Worm (Caenorhabditis elegans) whole organism, L3 larva: ENCODE results near the gene C50B6.7.

ENCODE experiments used
- R02D3.7 ChIP-seq: fragments of 150-350 bp; optimal IDR thresholded peaks from 2 replicates; lab custom pipeline; 2014; ENCODE audit warnings: missing biosample characterization, missing genetic modification characterization
- aly-2 ChIP-seq: fragments of 150-350 bp; optimal IDR thresholded peaks from 2 replicates; lab custom pipeline; 2014; ENCODE audit warnings: missing biosample characterization, missing genetic modification characterization
- lin-39 ChIP-seq: fragments of 150-350 bp; optimal IDR thresholded peaks from 2 replicates; lab custom pipeline; 2018; ENCODE audit warnings: missing biosample characterization, missing genetic modification reagents, missing genetic modification characterization
- nfya-1 ChIP-seq: sonication (generic microtip); optimal IDR thresholded peaks from 2 replicates; lab custom pipeline; 2017; ENCODE audit warnings: missing genetic modification characterization, mild to moderate bottlenecking, missing compliant biosample characterization, antibody characterized with exemption, moderate library complexity; ENCODE audit not compliant: insufficient read depth
- nhr-76 ChIP-seq: fragments of 150-350 bp; sonication (generic microtip); optimal IDR thresholded peaks from 5 replicates; lab custom pipeline; 2014; ENCODE audit warnings: missing biosample characterization, missing genetic modification characterization
- nhr-77 ChIP-seq: fragments of 150-350 bp; optimal IDR thresholded peaks from 2 replicates; lab custom pipeline; 2014; ENCODE audit warnings: missing biosample characterization, missing genetic modification characterization
- pha-4 ChIP-seq: fragments of 150-350 bp; optimal IDR thresholded peaks from 2 replicates; lab custom pipeline; 2014; ENCODE audit warnings: missing biosample characterization, missing genetic modification reagents, missing genetic modification characterization
- ztf-11 ChIP-seq: fragments of 150-350 bp; optimal IDR thresholded peaks from 2 replicates; lab custom pipeline; 2014; ENCODE audit warnings: missing biosample characterization, missing genetic modification characterization

- TF ChIP-seq nhr-77 (no peak), nfya-1 (tag; lab: Kevin White, UChicago) (no peak), lin-39 (tag; lab: Kevin White, UChicago) (no peak), nhr-76 (tag; lab: Kevin White, UChicago) (no peak), ztf-11 (tag; lab: Kevin White, UChicago) (no peak), R02D3.7 (tag; lab: Kevin White, UChicago) (no peak), aly-2 (tag; lab: Kevin White, UChicago) (no peak), pha-4 (no peak)
Observed at ce11 chrV:13374532-13374931, 49.7 kb upstream of the C50B6.7 start.
